Worm (Caenorhabditis elegans): ENCODE data around the gene ZK1127.5.

The ZK1127.5 gene

DNA sequence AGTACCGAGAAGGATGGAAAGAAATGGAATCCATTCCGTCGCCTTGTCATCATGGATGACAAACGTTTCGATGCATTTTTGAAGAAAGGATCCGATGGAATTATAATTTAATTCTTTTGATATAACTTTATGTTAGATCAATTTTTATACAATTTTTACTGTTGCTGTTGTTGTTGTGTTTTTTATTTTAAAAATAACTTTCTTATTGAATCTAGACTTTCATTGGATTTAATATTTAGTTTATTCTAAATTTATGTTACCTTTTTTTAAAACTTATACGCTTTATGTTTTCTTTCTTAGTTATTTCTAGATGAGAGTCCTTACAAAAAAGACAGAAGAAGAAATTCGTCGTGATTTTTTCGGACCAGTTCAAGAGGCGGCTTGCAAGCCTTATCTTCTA lies 4.5 kb downstream of the ZK1127.5 start, which contains the start of gene ZK1127.3:
Gene ZK1127.3, plus strand, starts transcription at position 301 of the 400 bp plus-strand sequence.
- TF ChIP-seq sptf-1 (tag; optimal IDR thresholded peaks at IDR 0.05) = no peak
- no peak for TF ChIP-seq nhr-84 (tag; optimal IDR thresholded peaks at IDR 0.05)
- TF ChIP-seq elt-2 (tag; optimal IDR thresholded peaks at IDR 0.05) = no peak
- no peak for TF ChIP-seq irx-1 (tag; optimal IDR thresholded peaks at IDR 0.05)
- TF ChIP-seq mep-1 (tag; optimal IDR thresholded peaks at IDR 0.05) = no peak
- no peak for TF ChIP-seq xbp-1 (tag; optimal IDR thresholded peaks at IDR 0.05)
- TF ChIP-seq isw-1 (GFP tag; IDR thresholded peaks at IDR 0.05) = no peak
- no peak for TF ChIP-seq hlh-4 (tag; optimal IDR thresholded peaks at IDR 0.05)
- TF ChIP-seq zag-1 (tag; optimal IDR thresholded peaks at IDR 0.05) = no peak
- no peak for TF ChIP-seq aly-2 (tag; optimal IDR thresholded peaks at IDR 0.05)
- no peak for TF ChIP-seq zip-4 (GFP tag; optimal IDR thresholded peaks at IDR 0.05)
- no peak for TF ChIP-seq ceh-63 (GFP tag; optimal IDR thresholded peaks at IDR 0.05)
- no peak for TF ChIP-seq efl-3 (GFP tag; optimal IDR thresholded peaks at IDR 0.05)
- no peak for TF ChIP-seq lsy-2 (tag; optimal IDR thresholded peaks at IDR 0.05)
- no peak for TF ChIP-seq nhr-77 (tag; optimal IDR thresholded peaks at IDR 0.05)
- no peak for TF ChIP-seq dpl-1 (GFP tag; optimal IDR thresholded peaks at IDR 0.05)
- TF ChIP-seq ces-1 (GFP tag; optimal IDR thresholded peaks at IDR 0.05) = no peak
- TF ChIP-seq vab-15 (tag; optimal IDR thresholded peaks at IDR 0.05) = no peak
- TF ChIP-seq nhr-20 (tag; optimal IDR thresholded peaks at IDR 0.05) = no peak
- TF ChIP-seq alr-1 (tag; optimal IDR thresholded peaks at IDR 0.05; ENCODE audit: borderline replicate concordance) = no peak

DNA sequence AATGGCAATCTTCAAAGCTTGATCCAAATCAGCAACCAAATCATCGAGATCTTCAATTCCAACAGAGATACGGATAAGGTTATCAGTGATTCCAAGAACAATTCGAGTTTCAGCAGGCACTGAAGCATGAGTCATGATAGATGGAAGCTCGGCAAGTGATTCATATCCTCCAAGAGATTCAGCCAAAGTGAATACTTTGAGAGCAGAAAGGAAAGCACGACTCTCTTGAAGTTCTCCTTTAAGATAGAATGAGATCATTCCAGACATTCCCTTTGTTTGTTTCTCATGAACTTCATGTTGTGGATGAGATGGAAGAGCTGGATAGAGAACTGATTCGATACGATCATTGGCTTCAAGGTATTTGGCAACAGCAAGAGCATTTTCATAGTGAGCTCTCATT lies 5.9 kb downstream of the ZK1127.5 start:
- TF ChIP-seq nhr-47 (tag; optimal IDR thresholded peaks at IDR 0.05) (no peak), zag-1 (tag; optimal IDR thresholded peaks at IDR 0.05) (no peak), ama-1 (optimal IDR thresholded peaks at IDR 0.05) (no peak), ceh-63 (GFP tag; optimal IDR thresholded peaks at IDR 0.05) (no peak), ceh-8 (GFP tag; optimal IDR thresholded peaks at IDR 0.05) (no peak), nhr-77 (tag; optimal IDR thresholded peaks at IDR 0.05) (no peak), elt-2 (tag; optimal IDR thresholded peaks at IDR 0.05) (no peak), aly-2 (tag; optimal IDR thresholded peaks at IDR 0.05) (no peak), lin-14 (GFP tag; optimal IDR thresholded peaks at IDR 0.05) (no peak), grh-1 (GFP tag; IDR thresholded peaks at IDR 0.05) (no peak), vab-15 (tag; optimal IDR thresholded peaks at IDR 0.05) (no peak), xbp-1 (tag; optimal IDR thresholded peaks at IDR 0.05) (no peak), fos-1 (tag; optimal IDR thresholded peaks at IDR 0.05) (no peak)

DNA sequence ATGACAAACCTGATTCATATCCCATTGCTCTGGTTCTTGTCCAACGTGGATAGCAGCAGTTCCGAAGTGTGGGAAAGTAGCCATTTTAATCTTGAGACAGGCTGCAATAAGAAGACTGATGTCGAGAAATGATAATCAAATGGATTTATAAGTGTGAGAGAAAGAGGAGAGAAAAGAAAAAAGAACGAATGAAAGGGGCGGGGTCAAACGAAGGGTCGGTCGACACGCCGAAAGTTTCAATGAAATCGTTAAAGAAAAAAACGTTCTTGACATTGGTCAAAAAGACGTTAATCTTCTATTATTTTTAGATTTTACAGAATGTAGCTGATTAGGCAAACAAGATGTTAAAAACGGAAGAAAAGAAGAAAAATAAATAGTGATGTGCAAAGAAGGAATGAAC lies 7.4 kb downstream of the ZK1127.5 start, which contains the start of gene cth-2:
Gene cth-2, minus strand, starts transcription at position 101 of the 400 bp plus-strand sequence.
- TF ChIP-seq mab-9 (GFP tag; IDR thresholded peaks at IDR 0.05) (no peak), mep-1 (tag; optimal IDR thresholded peaks at IDR 0.05) (peak; percentile 12), blmp-1 (tag; optimal IDR thresholded peaks at IDR 0.05) (peak; percentile 64), lin-14 (GFP tag; optimal IDR thresholded peaks at IDR 0.05) (peak; percentile 32)

DNA sequence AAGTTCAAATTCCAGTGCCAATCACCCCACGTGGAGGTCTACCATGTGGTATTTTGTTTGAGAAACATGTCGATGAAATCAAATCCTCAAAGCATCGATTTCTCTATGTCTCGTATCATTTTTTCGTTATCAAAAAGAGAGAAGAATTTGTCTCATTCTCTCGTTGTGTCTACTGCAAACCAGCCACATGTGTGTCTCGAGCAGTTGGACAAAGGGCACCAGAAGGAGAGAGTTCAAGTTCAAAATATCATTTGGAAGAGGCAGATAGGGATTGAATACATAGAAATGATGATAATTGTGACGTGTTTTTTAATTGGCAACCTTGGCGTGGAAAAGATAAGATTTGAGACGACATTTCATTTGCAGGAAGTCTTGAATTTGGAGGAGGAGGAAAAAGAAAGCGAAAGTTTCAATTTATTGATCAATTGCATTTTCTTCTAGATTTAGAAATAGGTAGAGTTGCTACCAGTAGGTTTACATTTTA lies 8.8 kb downstream of the ZK1127.5 start:
- TF ChIP-seq irx-1 (tag; optimal IDR thresholded peaks at IDR 0.05) (no peak), sox-4 (tag; optimal IDR thresholded peaks at IDR 0.05) (no peak), nhr-77 (tag; optimal IDR thresholded peaks at IDR 0.05) (no peak), lin-15B (tag; optimal IDR thresholded peaks at IDR 0.05) (no peak), nhr-28 (tag; optimal IDR thresholded peaks at IDR 0.05) (no peak), unc-62 (GFP tag; optimal IDR thresholded peaks at IDR 0.05) (no peak), rnt-1 (tag; optimal IDR thresholded peaks at IDR 0.05) (peak; percentile 64), nhr-85 (tag) (peak; percentile 94), nhr-84 (tag; optimal IDR thresholded peaks at IDR 0.05) (no peak), snpc-4 (tag; optimal IDR thresholded peaks at IDR 0.05) (no peak), ceh-63 (GFP tag; optimal IDR thresholded peaks at IDR 0.05) (no peak), egl-13 (tag; optimal IDR thresholded peaks at IDR 0.05) (no peak), dsc-1 (tag; optimal IDR thresholded peaks at IDR 0.05) (peak; percentile 45), fkh-8 (tag; optimal IDR thresholded peaks at IDR 0.05) (no peak), hlh-17 (GFP tag; optimal IDR thresholded peaks at IDR 0.05; ENCODE audit: borderline replicate concordance) (no peak), mep-1 (tag; optimal IDR thresholded peaks at IDR 0.05) (peak; percentile 39), mef-2 (tag; optimal IDR thresholded peaks at IDR 0.05) (no peak), pag-3 (tag; optimal IDR thresholded peaks at IDR 0.05; ENCODE audit: borderline replicate concordance, insufficient read depth) (peak; percentile 5), nhr-47 (tag; optimal IDR thresholded peaks at IDR 0.05) (peak; percentile 18), lin-35 (GFP tag; optimal IDR thresholded peaks at IDR 0.05) (peak in 1 of 2 experiments; percentile 59), ztf-11 (tag; optimal IDR thresholded peaks at IDR 0.05) (no peak), efl-1 (optimal IDR thresholded peaks at IDR 0.05) (peak in 1 of 2 experiments; percentile 28), efl-1 (GFP tag; optimal IDR thresholded peaks at IDR 0.05 in 1 of 2) (peak; percentile 7 to 87), jun-1 (tag; optimal IDR thresholded peaks at IDR 0.05) (no peak), ceh-88 (GFP tag; IDR thresholded peaks at IDR 0.05) (no peak)

All from whole organism, L1 larva.